Worm (Caenorhabditis elegans) whole organism, L3 larva: ENCODE measurements around the gene pigt-1.
A peak's percentile ranks its signal among the peaks of the same experiment; 100 is the strongest.

ENCODE experiments used
- R02D3.7 ChIP-seq: fragments of 150-350 bp; optimal IDR thresholded peaks from 2 replicates; lab custom pipeline; 2014; ENCODE audit warnings: missing biosample characterization, missing genetic modification characterization
- ZK546.5 ChIP-seq: sonication (generic microtip); optimal IDR thresholded peaks from 2 replicates; lab custom pipeline; 2017; ENCODE audit warnings: missing biosample characterization, missing genetic modification characterization
- aly-2 ChIP-seq: fragments of 150-350 bp; optimal IDR thresholded peaks from 2 replicates; lab custom pipeline; 2014; ENCODE audit warnings: missing biosample characterization, missing genetic modification characterization
- ceh-16 ChIP-seq: sonication (generic microtip); optimal IDR thresholded peaks from 2 replicates; lab custom pipeline; 2017; ENCODE audit warnings: missing biosample characterization, missing genetic modification characterization
- ceh-82 ChIP-seq: fragments of 150-350 bp; optimal IDR thresholded peaks from 2 replicates; lab custom pipeline; 2014; ENCODE audit warnings: missing biosample characterization, missing genetic modification characterization
- egl-27 ChIP-seq: sonication (generic microtip); optimal IDR thresholded peaks from 4 replicates; lab custom pipeline; 2017; ENCODE audit warnings: missing biosample characterization, missing genetic modification reagents, missing genetic modification characterization
- egl-5 ChIP-seq: fragments of 150-350 bp; optimal IDR thresholded peaks from 2 replicates; lab custom pipeline; 2017; ENCODE audit warnings: missing biosample characterization, missing genetic modification reagents, missing genetic modification characterization, inconsistent platforms
- elt-1 ChIP-seq: fragments of 150-350 bp; optimal IDR thresholded peaks from 2 replicates; lab custom pipeline; 2014; ENCODE audit warnings: missing biosample characterization, missing genetic modification characterization
- elt-2 ChIP-seq: sonication (generic microtip); optimal IDR thresholded peaks from 2 replicates; lab custom pipeline; 2016; ENCODE audit warnings: missing genetic modification reagents, mild to moderate bottlenecking, missing genetic modification characterization, missing compliant biosample characterization
- eor-1 ChIP-seq, 2 experiments: fragments of 150-350 bp; optimal IDR thresholded peaks; 2 replicates each; lab custom pipeline; 2014 to 2018; ENCODE audit warnings: missing biosample characterization in 2 of 2, missing genetic modification characterization in 2 of 2
- fkh-10 ChIP-seq: sonication (generic microtip); optimal IDR thresholded peaks from 2 replicates; lab custom pipeline; 2017; ENCODE audit warnings: missing biosample characterization, missing genetic modification reagents, missing genetic modification characterization
- fkh-2 ChIP-seq: fragments of 150-350 bp; optimal IDR thresholded peaks from 2 replicates; lab custom pipeline; 2014; ENCODE audit warnings: missing biosample characterization, missing genetic modification reagents, missing genetic modification characterization
- fos-1 ChIP-seq: fragments of 150-350 bp; optimal IDR thresholded peaks from 2 replicates; lab custom pipeline; 2014; ENCODE audit warnings: missing biosample characterization, missing genetic modification characterization
- hmg-11 ChIP-seq: sonication (generic microtip); optimal IDR thresholded peaks from 2 replicates; lab custom pipeline; 2016; ENCODE audit warnings: missing genetic modification characterization, missing compliant biosample characterization
- jun-1 ChIP-seq: fragments of 150-350 bp; optimal IDR thresholded peaks from 2 replicates; lab custom pipeline; 2014; ENCODE audit warnings: missing biosample characterization, missing genetic modification reagents, missing genetic modification characterization
- lin-15B ChIP-seq: fragments of 150-350 bp; optimal IDR thresholded peaks from 2 replicates; lab custom pipeline; 2014; ENCODE audit warnings: missing biosample characterization, missing genetic modification characterization
- lin-39 ChIP-seq: fragments of 150-350 bp; optimal IDR thresholded peaks from 2 replicates; lab custom pipeline; 2018; ENCODE audit warnings: missing biosample characterization, missing genetic modification reagents, missing genetic modification characterization
- lsy-12 ChIP-seq: sonication (generic microtip); optimal IDR thresholded peaks from 2 replicates; lab custom pipeline; 2016; ENCODE audit warnings: mild to moderate bottlenecking, missing genetic modification characterization, missing compliant biosample characterization
- mdl-1 ChIP-seq: fragments of 150-350 bp; optimal IDR thresholded peaks from 2 replicates; lab custom pipeline; 2014; ENCODE audit warnings: missing biosample characterization, missing genetic modification characterization
- nfya-1 ChIP-seq: sonication (generic microtip); optimal IDR thresholded peaks from 2 replicates; lab custom pipeline; 2017; ENCODE audit warnings: missing genetic modification characterization, mild to moderate bottlenecking, missing compliant biosample characterization, antibody characterized with exemption, moderate library complexity; ENCODE audit not compliant: insufficient read depth
- nhr-12 ChIP-seq: fragments of 150-350 bp; optimal IDR thresholded peaks from 2 replicates; lab custom pipeline; 2014; ENCODE audit warnings: missing biosample characterization, missing genetic modification characterization
- nhr-23 ChIP-seq: fragments of 150-350 bp; optimal IDR thresholded peaks from 2 replicates; lab custom pipeline; 2014; ENCODE audit warnings: missing biosample characterization, missing genetic modification reagents, missing genetic modification characterization
- nhr-237 ChIP-seq: fragments of 150-350 bp; optimal IDR thresholded peaks from 2 replicates; lab custom pipeline; 2014; ENCODE audit warnings: missing biosample characterization, missing genetic modification characterization
- nhr-25 ChIP-seq: sonication (generic microtip); optimal IDR thresholded peaks from 2 replicates; lab custom pipeline; 2017; ENCODE audit warnings: missing biosample characterization, missing genetic modification characterization
- nhr-28 ChIP-seq: fragments of 150-350 bp; optimal IDR thresholded peaks from 2 replicates; lab custom pipeline; 2014; ENCODE audit warnings: missing biosample characterization, missing genetic modification characterization
- nhr-43 ChIP-seq: sonication (generic microtip); optimal IDR thresholded peaks from 2 replicates; lab custom pipeline; 2016; ENCODE audit warnings: mild to moderate bottlenecking, missing genetic modification characterization, missing compliant biosample characterization; ENCODE audit not compliant: poor library complexity, severe bottlenecking
- nhr-67 ChIP-seq: fragments of 150-350 bp; optimal IDR thresholded peaks from 2 replicates; lab custom pipeline; 2014; ENCODE audit warnings: missing biosample characterization, missing genetic modification characterization
- nhr-76 ChIP-seq: fragments of 150-350 bp; sonication (generic microtip); optimal IDR thresholded peaks from 5 replicates; lab custom pipeline; 2014; ENCODE audit warnings: missing biosample characterization, missing genetic modification characterization
- pqm-1 ChIP-seq: fragments of 150-350 bp; optimal IDR thresholded peaks from 2 replicates; lab custom pipeline; 2017; ENCODE audit warnings: missing biosample characterization, missing genetic modification characterization, inconsistent platforms
- sea-2 ChIP-seq: fragments of 150-350 bp; sonication (generic microtip); optimal IDR thresholded peaks from 4 replicates; lab custom pipeline; 2014; ENCODE audit warnings: missing biosample characterization, missing genetic modification reagents, missing genetic modification characterization
- skn-1 ChIP-seq: fragments of 150-350 bp; optimal IDR thresholded peaks from 2 replicates; lab custom pipeline; 2014; ENCODE audit warnings: missing biosample characterization, missing genetic modification characterization
- snpc-4 ChIP-seq: fragments of 150-350 bp; optimal IDR thresholded peaks from 2 replicates; lab custom pipeline; 2014; ENCODE audit warnings: missing biosample characterization, missing genetic modification characterization
- ztf-11 ChIP-seq: fragments of 150-350 bp; optimal IDR thresholded peaks from 2 replicates; lab custom pipeline; 2014; ENCODE audit warnings: missing biosample characterization, missing genetic modification characterization
- ztf-4 ChIP-seq: fragments of 150-350 bp; optimal IDR thresholded peaks from 2 replicates; lab custom pipeline; 2014; ENCODE audit warnings: missing biosample characterization, missing genetic modification characterization

The pigt-1 gene

DNA sequence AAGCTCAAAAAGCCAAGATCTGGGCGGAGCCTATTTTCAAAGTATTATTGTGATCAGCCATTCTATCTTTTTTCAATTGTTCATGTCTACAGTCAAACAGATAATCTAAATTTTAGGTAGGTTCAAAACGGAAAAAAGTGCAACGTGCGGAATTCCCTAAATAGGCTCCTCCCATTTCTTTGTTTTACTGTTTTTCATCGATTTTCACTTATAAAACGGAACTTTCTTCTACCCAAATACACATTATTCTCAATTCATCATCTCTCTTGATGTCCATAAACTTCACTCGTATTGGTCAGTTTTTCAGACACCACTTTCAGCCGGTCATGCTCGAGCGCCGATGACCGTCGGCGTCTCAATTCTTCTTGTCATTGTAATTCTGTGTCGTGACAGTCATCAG is 40.2 kb upstream of the pigt-1 start, which contains the start of gene F53B7.7:
Gene F53B7.7 (plus strand): TSS at position 301 of the 400 bp plus-strand sequence.
- TF ChIP-seq nhr-12 (tag; lab: Kevin White, UChicago) = no peak
- no peak for TF ChIP-seq hmg-11
- TF ChIP-seq nhr-43 = no peak
- TF ChIP-seq skn-1 (tag; lab: Kevin White, UChicago) = no peak
- TF ChIP-seq lin-15B (tag; lab: Kevin White, UChicago) = no peak
- no peak for TF ChIP-seq lin-39
- no peak for TF ChIP-seq nhr-23 (tag; lab: Kevin White, UChicago)
- TF ChIP-seq pqm-1 (tag; lab: Kevin White, UChicago) = no peak
- TF ChIP-seq egl-5 (tag; lab: Kevin White, UChicago) = no peak
- TF ChIP-seq lsy-12 (tag; lab: Kevin White, UChicago) = no peak
- no peak for TF ChIP-seq nhr-28 (tag; lab: Kevin White, UChicago)
- TF ChIP-seq mdl-1 (tag; lab: Kevin White, UChicago) = no peak
- TF ChIP-seq ztf-4 (tag; lab: Kevin White, UChicago) = no peak
- TF ChIP-seq fos-1 (tag; lab: Kevin White, UChicago) = no peak
- no peak for TF ChIP-seq snpc-4 (tag; lab: Kevin White, UChicago)
- no peak for TF ChIP-seq egl-27

DNA sequence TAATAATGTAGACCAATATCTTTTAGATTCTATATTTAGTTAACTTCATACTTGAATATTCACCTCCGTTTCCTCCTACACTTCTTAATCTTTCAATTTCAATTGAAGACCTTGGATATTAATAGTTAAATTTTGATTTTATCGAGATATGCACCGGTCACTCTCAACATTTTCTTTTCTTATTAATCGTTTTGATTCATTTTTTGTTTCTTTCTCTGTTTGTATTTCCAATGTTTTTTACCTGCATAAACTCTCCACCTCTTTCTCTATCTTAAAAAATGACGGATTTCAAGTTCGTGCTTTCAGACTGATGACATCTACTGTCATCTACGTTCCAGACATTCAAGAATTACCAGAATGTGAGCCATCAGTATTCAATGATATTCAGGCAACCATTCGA is 33.2 kb upstream of the pigt-1 start, which contains the start of gene frpr-9:
Gene frpr-9 (plus strand): TSS at position 301 of the 400 bp plus-strand sequence.
- TF ChIP-seq fos-1 (tag; lab: Kevin White, UChicago) = no peak
- no peak for TF ChIP-seq skn-1 (tag; lab: Kevin White, UChicago)
- no peak for TF ChIP-seq fkh-2 (tag; lab: Kevin White, UChicago)
- no peak for TF ChIP-seq nhr-12 (tag; lab: Kevin White, UChicago)
- no peak for TF ChIP-seq lsy-12 (tag; lab: Kevin White, UChicago)
- no peak for TF ChIP-seq nhr-76
- no peak for TF ChIP-seq pqm-1 (tag; lab: Kevin White, UChicago)
- TF ChIP-seq eor-1 (tag; optimal IDR thresholded peaks at IDR 0.05; lab: Kevin White, UChicago) = no peak
- TF ChIP-seq jun-1 (tag; lab: Kevin White, UChicago) = no peak
- no peak for TF ChIP-seq egl-5 (tag; lab: Kevin White, UChicago)
- no peak for TF ChIP-seq nfya-1 (tag; lab: Kevin White, UChicago)
- no peak for TF ChIP-seq mdl-1 (tag; lab: Kevin White, UChicago)
- TF ChIP-seq nhr-25 (tag; lab: Kevin White, UChicago) = no peak
- TF ChIP-seq nhr-67 = no peak
- no peak for TF ChIP-seq nhr-28 (tag; lab: Kevin White, UChicago)
- no peak for TF ChIP-seq R02D3.7 (tag; lab: Kevin White, UChicago)
- TF ChIP-seq ztf-11 (tag; lab: Kevin White, UChicago) = no peak
- no peak for TF ChIP-seq ZK546.5 (tag; lab: Kevin White, UChicago)

DNA sequence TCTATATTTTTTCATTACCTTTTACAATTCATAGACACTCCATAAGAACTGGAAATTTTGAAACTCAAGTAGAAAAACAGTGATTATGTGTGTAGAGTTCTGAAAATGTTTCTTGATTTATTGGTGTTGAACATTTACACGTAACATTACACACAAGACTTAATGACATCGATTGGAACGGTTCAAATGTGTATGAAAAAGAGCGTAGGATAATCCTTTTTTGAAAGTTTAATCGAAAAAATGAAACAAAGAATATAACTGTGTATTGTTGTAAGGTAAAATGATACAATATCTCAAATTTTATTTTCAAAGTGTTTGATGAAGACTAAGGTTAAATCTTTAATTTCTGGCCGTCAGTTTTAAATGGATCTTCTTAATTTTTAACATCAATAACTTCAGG is 22.5 kb upstream of the pigt-1 start, which contains the start of gene fig-1:
Gene fig-1 (minus strand): TSS at position 101 of the 400 bp plus-strand sequence.
- TF ChIP-seq sea-2 (GFP tag; lab: Kevin White, UChicago) (no peak), nhr-67 (no peak), nhr-43 (no peak), aly-2 (tag; lab: Kevin White, UChicago) (no peak)

ce11 chrV:10975091-10975490 is 16.5 kb upstream of the pigt-1 start:
- TF ChIP-seq elt-2 (tag; lab: Kevin White, UChicago) (no peak), ceh-82 (tag; lab: Kevin White, UChicago) (no peak), lsy-12 (tag; lab: Kevin White, UChicago) (no peak), ZK546.5 (tag; lab: Kevin White, UChicago) (no peak), fkh-10 (GFP tag; lab: Kevin White, UChicago) (no peak), nhr-237 (no peak), snpc-4 (tag; lab: Kevin White, UChicago) (no peak), egl-27 (no peak), skn-1 (tag; lab: Kevin White, UChicago) (no peak)

ce11 chrV:10970930-10971329 is 12.3 kb upstream of the pigt-1 start:
- TF ChIP-seq ztf-11 (tag; lab: Kevin White, UChicago) (no peak), nhr-23 (tag; lab: Kevin White, UChicago) (peak; percentile 38), nhr-237 (no peak), elt-1 (tag; lab: Kevin White, UChicago) (no peak), ceh-16 (no peak), nhr-12 (tag; lab: Kevin White, UChicago) (no peak)
